Fruit fly (Drosophila melanogaster): ENCODE data around the gene Idh3a.

DNA sequence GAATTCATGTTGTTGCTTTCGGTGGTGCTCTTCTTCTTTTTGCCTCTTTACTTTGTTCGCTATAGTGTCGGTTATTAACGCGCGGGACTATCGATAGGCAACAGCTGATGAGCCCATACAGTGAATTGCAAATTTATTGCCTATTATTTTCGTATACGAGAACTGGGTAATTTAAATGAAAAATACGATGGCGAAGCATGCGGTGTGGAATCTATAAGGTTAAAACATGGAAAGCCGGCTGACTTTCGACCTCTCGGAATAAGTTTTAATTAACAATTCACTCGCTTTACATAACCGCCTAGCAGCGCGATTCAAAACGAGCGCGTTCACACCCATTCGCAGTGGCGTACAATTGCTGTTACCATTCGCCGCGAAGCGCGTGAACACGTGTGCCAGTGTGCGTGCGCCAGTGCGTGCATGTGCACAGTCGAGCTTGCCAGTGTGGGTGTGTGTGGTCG is 41.7 kb downstream of the Idh3a start, which contains the start of the genes Naa15-16 and mRpS14:
- TF ChIP-seq CG32121 (GFP tag; IDR thresholded peaks at IDR 0.05): no peak
- TF ChIP-seq EcR (GFP tag; optimal IDR thresholded peaks at IDR 0.05): no peak
- no peak for TF ChIP-seq CG4496 (GFP tag; IDR thresholded peaks at IDR 0.05)
- TF ChIP-seq CG17806 (tag; optimal IDR thresholded peaks at IDR 0.05): no peak
- TF ChIP-seq gl (tag; optimal IDR thresholded peaks at IDR 0.05): no peak
- TF ChIP-seq CG15710 (tag; optimal IDR thresholded peaks at IDR 0.05): no peak
- no peak for TF ChIP-seq Pif1A (GFP tag; optimal IDR thresholded peaks at IDR 0.05)
- TF ChIP-seq Pif1B (GFP tag; optimal IDR thresholded peaks at IDR 0.05): no peak
- TF ChIP-seq CG10348 (GFP tag; IDR thresholded peaks at IDR 0.05): no peak
- no peak for TF ChIP-seq CG8301 (tag; optimal IDR thresholded peaks at IDR 0.05)
- no peak for TF ChIP-seq CG13204 (GFP tag; optimal IDR thresholded peaks at IDR 0.05)
- no peak for TF ChIP-seq CG14655 (GFP tag; optimal IDR thresholded peaks at IDR 0.05)

All from whole organism, pupa.